Worm (Caenorhabditis elegans): ENCODE measurements around the gene cks-1.

- TF ChIP-seq flt-1 (GFP tag; IDR thresholded peaks at IDR 0.05): no peak
- no peak for TF ChIP-seq med-1 (GFP tag; optimal IDR thresholded peaks at IDR 0.05; ENCODE audit: insufficient read depth)
- no peak for TF ChIP-seq klf-2 (GFP tag; conservative IDR thresholded peaks at IDR 0.05)
- no peak for TF ChIP-seq T22C8.4 (GFP tag; IDR thresholded peaks at IDR 0.05)
- no peak for TF ChIP-seq ztf-23 (GFP tag; IDR thresholded peaks at IDR 0.05)
- TF ChIP-seq cog-1 (tag; optimal IDR thresholded peaks at IDR 0.05): no peak
- TF ChIP-seq ztf-29 (GFP tag; IDR thresholded peaks at IDR 0.05): no peak
- TF ChIP-seq ref-1 (GFP tag; conservative IDR thresholded peaks at IDR 0.05): no peak
- no peak for TF ChIP-seq tab-1 (GFP tag; IDR thresholded peaks at IDR 0.05)
These were observed 21.3 kb downstream of the cks-1 start for ce11 chrIV:8534997-8535414.

Data from whole organism, midembryonic.